Worm (Caenorhabditis elegans): ENCODE data around the gene C33B4.2.

ce11 chrII:11400386-11400785 lies 28.4 kb upstream of the C33B4.2 start:
- TF ChIP-seq unc-62 (GFP tag; optimal IDR thresholded peaks at IDR 0.05) (no peak), lsy-2 (tag; optimal IDR thresholded peaks at IDR 0.05) (no peak), nhr-12 (tag; optimal IDR thresholded peaks at IDR 0.05) (no peak), ztf-11 (tag; optimal IDR thresholded peaks at IDR 0.05) (no peak), ceh-16 (tag; optimal IDR thresholded peaks at IDR 0.05) (no peak), mdl-1 (tag; optimal IDR thresholded peaks at IDR 0.05) (no peak), crh-2 (tag; optimal IDR thresholded peaks at IDR 0.05) (no peak), nhr-77 (tag; optimal IDR thresholded peaks at IDR 0.05) (no peak), gmeb-1 (tag; optimal IDR thresholded peaks at IDR 0.05) (no peak), skn-1 (tag; optimal IDR thresholded peaks at IDR 0.05) (no peak), ceh-82 (tag; optimal IDR thresholded peaks at IDR 0.05) (no peak), alr-1 (tag; optimal IDR thresholded peaks at IDR 0.05) (no peak), lin-39 (tag; optimal IDR thresholded peaks at IDR 0.05) (no peak), sma-9 (GFP tag; optimal IDR thresholded peaks at IDR 0.05) (no peak), sma-9 (tag; optimal IDR thresholded peaks at IDR 0.05) (no peak)

All from whole organism, L2 larva.